Fruit fly (Drosophila melanogaster): ENCODE results near the gene yellow-k.

Gene yellow-k

DNA sequence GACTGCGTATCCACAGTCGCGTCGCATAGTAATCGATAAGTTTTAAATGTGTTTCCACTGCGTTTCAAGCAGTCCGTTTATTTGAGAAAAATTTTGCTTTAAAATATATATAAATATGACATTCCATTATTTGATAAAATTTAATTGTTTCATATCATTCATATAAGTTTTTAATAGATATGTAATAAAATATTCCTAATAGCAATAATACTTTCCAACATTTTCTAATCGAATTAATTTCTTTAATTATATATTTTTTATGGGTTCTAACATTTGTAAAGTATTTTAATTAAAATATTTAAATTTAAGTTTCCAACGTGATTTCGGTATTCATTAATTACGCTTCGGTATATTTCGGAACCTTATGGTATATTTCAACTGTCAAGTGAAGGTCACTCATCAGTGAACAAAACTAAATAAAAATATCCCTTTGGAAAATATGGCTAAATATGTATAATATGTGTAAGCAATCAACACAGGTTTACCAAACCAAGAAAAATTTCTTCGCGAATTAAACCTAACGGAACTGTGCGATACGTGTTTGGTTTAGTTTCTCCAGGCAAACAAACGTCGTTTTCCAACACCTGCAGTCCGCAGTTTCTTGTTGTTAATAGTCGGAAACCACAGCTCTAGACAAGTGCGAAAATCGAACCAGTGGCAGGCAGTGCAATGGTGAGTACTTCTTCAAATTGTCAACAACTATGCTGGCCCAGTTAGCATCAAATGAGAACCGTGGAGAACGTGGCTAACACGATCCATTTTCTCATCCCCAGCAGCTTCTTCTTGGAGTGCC is 42.8 kb downstream of the yellow-k start, which contains the start of the genes CG7739 and SCCRO (continued):
- TF ChIP-seq CG7987 (GFP tag; optimal IDR thresholded peaks at IDR 0.05): no peak
- no peak for TF ChIP-seq NK7.1 (GFP tag; optimal IDR thresholded peaks at IDR 0.05)
- TF ChIP-seq Xrp1 (GFP tag; IDR thresholded peaks at IDR 0.05): peak; percentile 81
- TF ChIP-seq HHEX (GFP tag; optimal IDR thresholded peaks at IDR 0.05): no peak
- TF ChIP-seq HLH4C (GFP tag; IDR thresholded peaks at IDR 0.05; ENCODE audit: partially characterized antibody): no peak; the same call in 1 of the 3 replicates
- no peak for TF ChIP-seq Doc3 (GFP tag; IDR thresholded peaks at IDR 0.05; ENCODE audit: partially characterized antibody)
- TF ChIP-seq cg (GFP tag; optimal IDR thresholded peaks at IDR 0.05): no peak
- no peak for TF ChIP-seq emc (GFP tag; optimal IDR thresholded peaks at IDR 0.05)
- TF ChIP-seq dan (GFP tag; IDR thresholded peaks at IDR 0.05): no peak
- TF ChIP-seq ara (GFP tag; IDR thresholded peaks at IDR 0.05): no peak
- peak; percentile 47; the same call in 2 of the 3 replicates for TF ChIP-seq CG16813 (GFP tag; IDR thresholded peaks at IDR 0.05; ENCODE audit: partially characterized antibody)
- TF ChIP-seq CG3163 (GFP tag; optimal IDR thresholded peaks at IDR 0.05): no peak
- TF ChIP-seq Bgb (GFP tag; IDR thresholded peaks at IDR 0.05; ENCODE audit: partially characterized antibody): no peak
- peak; percentile 97 for TF ChIP-seq CG2116 (GFP tag; optimal IDR thresholded peaks at IDR 0.05)
- TF ChIP-seq Bdp1 (GFP tag; optimal IDR thresholded peaks at IDR 0.05): peak; percentile 35
- TF ChIP-seq YL-1 (GFP tag; optimal IDR thresholded peaks at IDR 0.05): peak; percentile 42
- TF ChIP-seq CG4854 (GFP tag; optimal IDR thresholded peaks at IDR 0.05): no peak
- no peak for TF ChIP-seq eyg (GFP tag; optimal IDR thresholded peaks at IDR 0.05)
- peak; percentile 49 for TF ChIP-seq Sry-δ (GFP tag; optimal IDR thresholded peaks at IDR 0.05)
- peak; percentile 22 for TF ChIP-seq CG12299 (tag; optimal IDR thresholded peaks at IDR 0.05)
- TF ChIP-seq Dref (GFP tag; IDR thresholded peaks at IDR 0.05): peak; percentile 83
- TF ChIP-seq CG10979 (tag; optimal IDR thresholded peaks at IDR 0.05): peak; percentile 19
- peak; percentile 30 for TF ChIP-seq Dip3 (GFP tag; optimal IDR thresholded peaks at IDR 0.05)
- TF ChIP-seq CG6813 (GFP tag; optimal IDR thresholded peaks at IDR 0.05): no peak
- TF ChIP-seq CG9817 (tag; optimal IDR thresholded peaks at IDR 0.05): peak; percentile 71
- TF ChIP-seq otp (GFP tag; IDR thresholded peaks at IDR 0.05): 0 out of 3 replicates have a peak, but pooled peaks have one; percentile 31
- TF ChIP-seq Dip2 (GFP tag; IDR thresholded peaks at IDR 0.05): no peak
- TF ChIP-seq CG2889 (GFP tag; IDR thresholded peaks at IDR 0.05): peak; percentile 56; the same call in 1 of the 3 replicates
- TF ChIP-seq phol (tag; optimal IDR thresholded peaks at IDR 0.05): peak; percentile 70
- peak; percentile 28 for TF ChIP-seq CG17912 (GFP tag; optimal IDR thresholded peaks at IDR 0.05)
- peak; percentile 34; the same call in 1 of the 2 replicates for TF ChIP-seq hbn (GFP tag; IDR thresholded peaks at IDR 0.05; ENCODE audit: partially characterized antibody)
- peak; percentile 56 for TF ChIP-seq Fer2 (tag; optimal IDR thresholded peaks at IDR 0.05)
- TF ChIP-seq CG12104 (GFP tag; optimal IDR thresholded peaks at IDR 0.05): peak; percentile 1
- peak; percentile 77 for TF ChIP-seq HLH3B (GFP tag; IDR thresholded peaks at IDR 0.05)
- no peak for TF ChIP-seq CG4707 (GFP tag; optimal IDR thresholded peaks at IDR 0.05)
- peak; percentile 4 for TF ChIP-seq Sox100B (GFP tag; optimal IDR thresholded peaks at IDR 0.05)
- TF ChIP-seq wek (GFP tag; optimal IDR thresholded peaks at IDR 0.05): no peak
- no peak for TF ChIP-seq Hmx (GFP tag; optimal IDR thresholded peaks at IDR 0.05)
- no peak for TF ChIP-seq sqz (GFP tag; optimal IDR thresholded peaks at IDR 0.05)
- TF ChIP-seq Opbp (GFP tag; IDR thresholded peaks at IDR 0.05; ENCODE audit: partially characterized antibody): 0 out of 3 replicates have a peak, but pooled peaks have one; percentile 61
- TF ChIP-seq CG31441 (GFP tag; IDR thresholded peaks at IDR 0.05): peak; percentile 81
- TF ChIP-seq CG4360 (GFP tag; IDR thresholded peaks at IDR 0.05): peak; percentile 56; the same call in 1 of the 2 replicates
- peak; percentile 80 for TF ChIP-seq E2f1 (GFP tag; IDR thresholded peaks at IDR 0.05)
- TF ChIP-seq bigmax (GFP tag; optimal IDR thresholded peaks at IDR 0.05): no peak
- peak; percentile 92 for TF ChIP-seq MESR4 (GFP tag; optimal IDR thresholded peaks at IDR 0.05)
- peak; percentile 63 for TF ChIP-seq CG12942 (GFP tag; optimal IDR thresholded peaks at IDR 0.05)
- TF ChIP-seq chm (GFP tag; IDR thresholded peaks at IDR 0.05): peak; percentile 59; the same call in 1 of the 2 replicates
- TF ChIP-seq CG8924 (tag; optimal IDR thresholded peaks at IDR 0.05): peak; percentile 70

Measured in whole organism, embryonic.